Fruit fly (Drosophila melanogaster) whole organism, embryonic: ENCODE data around the gene CG10492.

Experiments used
- Atf3 ChIP-seq: fragments of 200-800 bp; sonication (Bioruptor generic); optimal IDR thresholded peaks from 3 replicates; lab custom pipeline; 2016; ENCODE audit warnings: missing biosample characterization, missing genetic modification characterization
- Atf6 ChIP-seq: fragments of 200-800 bp; sonication (Bioruptor generic); IDR thresholded peaks from 2 replicates; pipeline ENCODE4 v1.3.6; 2022; ENCODE audit warnings: missing biosample characterization, missing genetic modification characterization
- Bdp1 ChIP-seq: fragments of 200-800 bp; sonication (Bioruptor generic); optimal IDR thresholded peaks from 3 replicates; lab custom pipeline; 2016; ENCODE audit warnings: missing biosample characterization, missing genetic modification characterization
- CG10321 ChIP-seq: fragments of 200-800 bp; sonication (Bioruptor generic); IDR thresholded peaks from 2 replicates; pipeline ENCODE4 v1.3.6; 2022; ENCODE audit warnings: missing biosample characterization, missing genetic modification characterization
- CG11093 ChIP-seq: fragments of 200-800 bp; sonication (Bioruptor generic); IDR thresholded peaks from 3 replicates; pipeline ENCODE4 v1.3.6; 2022; ENCODE audit warnings: missing biosample characterization, missing genetic modification characterization
- CG11504 ChIP-seq: fragments of 200-800 bp; sonication (Bioruptor generic); optimal IDR thresholded peaks from 3 replicates; lab custom pipeline; 2019; ENCODE audit warnings: missing biosample characterization, mild to moderate bottlenecking, missing genetic modification characterization, moderate library complexity
- CG11723 ChIP-seq: fragments of 200-800 bp; sonication (Bioruptor generic); optimal IDR thresholded peaks from 2 replicates; lab custom pipeline; 2017; ENCODE audit warnings: missing biosample characterization, mild to moderate bottlenecking, missing genetic modification characterization
- CG13775 ChIP-seq: fragments of 200-800 bp; sonication (Bioruptor generic); optimal IDR thresholded peaks from 3 replicates; lab custom pipeline; 2017; ENCODE audit warnings: missing biosample characterization, mild to moderate bottlenecking, missing genetic modification characterization
- CG14014 ChIP-seq: fragments of 200-800 bp; sonication (Bioruptor generic); IDR thresholded peaks from 2 replicates; pipeline ENCODE4 v1.3.6; 2022; ENCODE audit warnings: missing biosample characterization, missing genetic modification characterization
- CG1529 ChIP-seq: fragments of 200-800 bp; sonication (Bioruptor generic); optimal IDR thresholded peaks from 3 replicates; lab custom pipeline; 2018; ENCODE audit warnings: missing biosample characterization, missing genetic modification characterization
- CG1647 ChIP-seq: fragments of 200-800 bp; sonication (Bioruptor generic); optimal IDR thresholded peaks from 3 replicates; lab custom pipeline; 2016; ENCODE audit warnings: missing biosample characterization, missing genetic modification characterization
- CG17186 ChIP-seq: fragments of 200-800 bp; sonication (Bioruptor generic); optimal IDR thresholded peaks from 3 replicates; lab custom pipeline; 2017; ENCODE audit warnings: missing biosample characterization, missing genetic modification reagents, missing genetic modification characterization
- CG18476 ChIP-seq: fragments of 200-800 bp; sonication (Bioruptor generic); optimal IDR thresholded peaks from 2 replicates; lab custom pipeline; 2016; ENCODE audit warnings: missing biosample characterization, mild to moderate bottlenecking, missing genetic modification characterization
- CG2116 ChIP-seq: fragments of 200-800 bp; sonication (Bioruptor generic); optimal IDR thresholded peaks from 3 replicates; lab custom pipeline; 2018; ENCODE audit warnings: missing biosample characterization, mild to moderate bottlenecking, missing genetic modification characterization
- CG4328 ChIP-seq: fragments of 200-800 bp; sonication (Bioruptor generic); optimal IDR thresholded peaks from 3 replicates; lab custom pipeline; 2017; ENCODE audit warnings: missing biosample characterization, missing genetic modification reagents, missing genetic modification characterization
- CG4404 ChIP-seq: fragments of 200-800 bp; sonication (Bioruptor generic); IDR thresholded peaks from 2 replicates; pipeline ENCODE4 v1.3.6; 2022; ENCODE audit warnings: missing biosample characterization, missing genetic modification characterization
- CG4424 ChIP-seq: fragments of 200-800 bp; sonication (Bioruptor generic); optimal IDR thresholded peaks from 3 replicates; lab custom pipeline; 2016; ENCODE audit warnings: missing biosample characterization, missing genetic modification characterization
- CG4854 ChIP-seq: fragments of 200-800 bp; sonication (Bioruptor generic); optimal IDR thresholded peaks from 2 replicates; lab custom pipeline; 2016; ENCODE audit warnings: missing biosample characterization, missing genetic modification characterization, inconsistent platforms
- CG5245 ChIP-seq: fragments of 200-800 bp; sonication (Bioruptor generic); optimal IDR thresholded peaks from 3 replicates; lab custom pipeline; 2016; ENCODE audit warnings: missing biosample characterization, missing genetic modification characterization
- CG6272 ChIP-seq: fragments of 200-800 bp; sonication (Bioruptor generic); IDR thresholded peaks from 2 replicates; pipeline ENCODE4 v1.3.6; 2022; ENCODE audit warnings: missing biosample characterization, missing genetic modification characterization
- CG7271 ChIP-seq: fragments of 200-800 bp; sonication (Bioruptor generic); optimal IDR thresholded peaks from 2 replicates; lab custom pipeline; 2018; ENCODE audit warnings: missing biosample characterization, mild to moderate bottlenecking, missing genetic modification characterization, moderate library complexity
- CG7357 ChIP-seq: fragments of 200-800 bp; sonication (Bioruptor generic); IDR thresholded peaks from 3 replicates; pipeline ENCODE4 v1.3.6; 2022; ENCODE audit warnings: missing biosample characterization, missing genetic modification characterization
- CG7839 ChIP-seq: fragments of 200-800 bp; sonication (Bioruptor generic); optimal IDR thresholded peaks from 3 replicates; lab custom pipeline; 2018; ENCODE audit warnings: missing biosample characterization, mild to moderate bottlenecking, missing genetic modification characterization, moderate library complexity
- CG9215 ChIP-seq: fragments of 200-800 bp; sonication (Bioruptor generic); IDR thresholded peaks from 2 replicates; pipeline ENCODE4 v1.3.6; 2022; ENCODE audit warnings: missing biosample characterization, missing genetic modification characterization
- ERR ChIP-seq: fragments of 200-800 bp; sonication (Bioruptor generic); optimal IDR thresholded peaks from 2 replicates; lab custom pipeline; 2016; ENCODE audit warnings: missing biosample characterization, missing genetic modification characterization
- Fer1 ChIP-seq: fragments of 200-800 bp; sonication (Bioruptor generic); optimal IDR thresholded peaks from 2 replicates; lab custom pipeline; 2017; ENCODE audit warnings: missing biosample characterization, mild to moderate bottlenecking, missing genetic modification characterization
- Gsc ChIP-seq: fragments of 200-800 bp; sonication (Bioruptor generic); IDR thresholded peaks from 2 replicates; pipeline ENCODE4 v1.3.6; 2022; ENCODE audit warnings: missing biosample characterization, missing genetic modification characterization
- HLH4C ChIP-seq: fragments of 200-800 bp; sonication (Bioruptor generic); IDR thresholded peaks from 3 replicates; pipeline ENCODE4 v1.3.6; 2022; ENCODE audit warnings: missing biosample characterization, missing genetic modification characterization; ENCODE audit not compliant: partially characterized antibody
- HmgD ChIP-seq: fragments of 200-800 bp; sonication (Bioruptor generic); optimal IDR thresholded peaks from 3 replicates; lab custom pipeline; 2016; ENCODE audit warnings: missing biosample characterization, missing genetic modification characterization
- HmgZ ChIP-seq: fragments of 200-800 bp; sonication (Bioruptor generic); optimal IDR thresholded peaks from 2 replicates; lab custom pipeline; 2018; ENCODE audit warnings: missing biosample characterization, mild to moderate bottlenecking, missing genetic modification characterization
- Lhr ChIP-seq: fragments of 200-800 bp; sonication (Bioruptor generic); optimal IDR thresholded peaks from 3 replicates; lab custom pipeline; 2017; ENCODE audit warnings: mild to moderate bottlenecking, missing biosample characterization, missing genetic modification reagents, missing genetic modification characterization
- MBD-R2 ChIP-seq: fragments of 200-800 bp; sonication (Bioruptor generic); IDR thresholded peaks from 2 replicates; pipeline ENCODE4 v1.3.6; 2022; ENCODE audit warnings: missing biosample characterization, missing genetic modification characterization
- MESR4 ChIP-seq: fragments of 200-800 bp; sonication (Bioruptor generic); optimal IDR thresholded peaks from 2 replicates; lab custom pipeline; 2018; ENCODE audit warnings: missing biosample characterization, mild to moderate bottlenecking, missing genetic modification characterization, moderate library complexity
- Max ChIP-seq: fragments of 200-800 bp; sonication (Bioruptor generic); optimal IDR thresholded peaks from 2 replicates; lab custom pipeline; 2016; ENCODE audit warnings: missing biosample characterization, mild to moderate bottlenecking, missing genetic modification characterization
- Myb ChIP-seq: fragments of 200-800 bp; sonication (Bioruptor generic); optimal IDR thresholded peaks from 2 replicates; lab custom pipeline; 2016; ENCODE audit warnings: missing biosample characterization, missing genetic modification characterization
- NK7.1 ChIP-seq: fragments of 200-800 bp; sonication (Bioruptor generic); optimal IDR thresholded peaks from 3 replicates; lab custom pipeline; 2016; ENCODE audit warnings: missing biosample characterization, missing genetic modification characterization
- Optix ChIP-seq: fragments of 200-800 bp; sonication (Bioruptor generic); IDR thresholded peaks from 3 replicates; pipeline ENCODE4 v1.3.6; 2022; ENCODE audit warnings: missing biosample characterization, missing genetic modification characterization
- Stat92E ChIP-seq, 3 experiments: fragments of >200 bp in 2 of 3; fragments of 200-800 bp in 1 of 3; sonication (Bioruptor generic) in 1 of 3; optimal IDR thresholded peaks; 2 replicates each; lab custom pipeline; 2017 to 2019; ENCODE audit warnings: missing biosample characterization in 3 of 3, missing genetic modification characterization in 3 of 3, mild to moderate bottlenecking in 1 of 3, moderate library complexity in 1 of 3
- aop ChIP-seq: fragments of 200-800 bp; sonication (Bioruptor generic); IDR thresholded peaks from 2 replicates; pipeline ENCODE4 v1.3.6; 2022; ENCODE audit warnings: missing biosample characterization, missing genetic modification characterization
- dimm ChIP-seq: fragments of 200-800 bp; sonication (Bioruptor generic); IDR thresholded peaks from 2 replicates; pipeline ENCODE4 v1.3.6; 2022; ENCODE audit warnings: missing biosample characterization, missing genetic modification characterization
- en ChIP-seq: fragments of 200-800 bp; sonication (Bioruptor generic); optimal IDR thresholded peaks from 2 replicates; lab custom pipeline; 2016; ENCODE audit warnings: missing biosample characterization, missing genetic modification characterization
- esg ChIP-seq: fragments of 200-800 bp; sonication (Bioruptor generic); conservative IDR thresholded peaks from 2 replicates; pipeline ENCODE4 v1.3.6; 2022; ENCODE audit warnings: missing biosample characterization, missing genetic modification characterization
- ftz-f1 ChIP-seq: fragments of 200-800 bp; sonication (Bioruptor generic); optimal IDR thresholded peaks from 2 replicates; lab custom pipeline; 2016; ENCODE audit warnings: missing biosample characterization, missing genetic modification characterization
- kay ChIP-seq: fragments of 200-800 bp; sonication (Bioruptor generic); optimal IDR thresholded peaks from 2 replicates; lab custom pipeline; 2016; ENCODE audit warnings: missing biosample characterization, missing genetic modification characterization
- lola ChIP-seq, 3 experiments: fragments of >200 bp in 2 of 3; fragments of 200-800 bp in 1 of 3; sonication (Bioruptor generic) in 1 of 3; optimal IDR thresholded peaks; 2 replicates each; lab custom pipeline; 2017 to 2019; ENCODE audit warnings: missing biosample characterization in 3 of 3, missing genetic modification characterization in 3 of 3, mild to moderate bottlenecking in 1 of 3, moderate library complexity in 1 of 3
- lov ChIP-seq, 2 experiments: fragments of 200-800 bp in 1 of 2; fragments of >200 bp in 1 of 2; sonication (Bioruptor generic) in 1 of 2; IDR thresholded peaks in 1 of 2; optimal IDR thresholded peaks in 1 of 2; 2 replicates in 1 of 2; 3 replicates in 1 of 2; pipeline versions ENCODE4 v1.3.6 to Lab custom; 2017 to 2022; ENCODE audit warnings: missing biosample characterization in 1 of 2, missing genetic modification characterization in 1 of 2
- mam ChIP-seq: fragments of 200-800 bp; sonication (Bioruptor generic); optimal IDR thresholded peaks from 3 replicates; lab custom pipeline; 2016; ENCODE audit warnings: missing biosample characterization, missing genetic modification characterization
- sens-2 ChIP-seq: fragments of 200-800 bp; sonication (Bioruptor generic); IDR thresholded peaks from 2 replicates; pipeline ENCODE4 v1.3.6; 2022; ENCODE audit warnings: missing biosample characterization, missing genetic modification characterization
- slbo ChIP-seq: fragments of 200-800 bp; sonication (Bioruptor generic); IDR thresholded peaks from 2 replicates; pipeline ENCODE4 v1.3.6; 2022; ENCODE audit warnings: missing biosample characterization, missing genetic modification characterization
- vfl ChIP-seq: fragments of 200-800 bp; sonication (Bioruptor generic); optimal IDR thresholded peaks from 2 replicates; lab custom pipeline; 2016; ENCODE audit warnings: missing biosample characterization, missing genetic modification characterization

Gene CG10492

dm6 chr2L:19026491-19027197, 27.2 kb upstream of the CG10492 start (continued):
- TF ChIP-seq en (no peak), CG2116 (GFP tag; lab: Kevin White, UChicago) (no peak), CG13775 (peak; percentile 30), CG18476 (GFP tag; lab: Kevin White, UChicago) (peak; percentile 0), CG4404 (peak; percentile 32; the same call in 1 of the 2 replicates), HLH4C (GFP tag; lab: Robert Waterston, UW) (no peak), ERR (no peak), Max (no peak), CG4424 (GFP tag; lab: Kevin White, UChicago) (peak; percentile 27), CG17186 (GFP tag; lab: Kevin White, UChicago) (no peak), Bdp1 (GFP tag; lab: Kevin White, UChicago) (no peak), mam (peak; percentile 50), slbo (GFP tag; lab: Robert Waterston, UW) (peak; percentile 52; the same call in 1 of the 2 replicates), Stat92E (GFP tag; optimal IDR thresholded peaks at IDR 0.05; lab: Kevin White, UChicago) (no peak), CG11504 (tag; lab: Kevin White, UChicago) (peak; percentile 46), Atf3 (GFP tag; lab: Kevin White, UChicago) (no peak), Lhr (no peak), CG6272 (no peak), CG4854 (no peak), CG1529 (GFP tag; lab: Kevin White, UChicago) (no peak), lola (GFP tag; optimal IDR thresholded peaks at IDR 0.05; lab: Kevin White, UChicago) (no peak), CG14014 (peak; percentile 59), CG4328 (GFP tag; lab: Kevin White, UChicago) (peak; percentile 23), Fer1 (GFP tag; lab: Kevin White, UChicago) (peak; percentile 89), Atf6 (GFP tag; lab: Robert Waterston, UW) (no peak), HmgZ (tag; lab: Kevin White, UChicago) (peak; percentile 51), CG1647 (GFP tag; lab: Kevin White, UChicago) (no peak), lov (optimal IDR thresholded peaks at IDR 0.05; lab: Kevin White, UChicago) (no peak), lov (GFP tag; IDR thresholded peaks at IDR 0.05; lab: Robert Waterston, UW) (no peak), Optix (no peak; the same call in 2 of the 3 replicates), CG5245 (GFP tag; lab: Kevin White, UChicago) (no peak), sens-2 (GFP tag; lab: Robert Waterston, UW) (no peak), kay (no peak), vfl (no peak), aop (GFP tag; lab: Robert Waterston, UW) (no peak), CG7357 (GFP tag; lab: Robert Waterston, UW) (peak; percentile 43; the same call in 1 of the 3 replicates), Gsc (GFP tag; lab: Robert Waterston, UW) (no peak), ftz-f1 (GFP tag; lab: Kevin White, UChicago) (no peak), Myb (GFP tag; lab: Kevin White, UChicago) (no peak), CG7839 (tag; lab: Kevin White, UChicago) (peak; percentile 72), CG11093 (no peak), HmgD (GFP tag; lab: Kevin White, UChicago) (no peak), MESR4 (GFP tag; lab: Kevin White, UChicago) (no peak), dimm (no peak), CG11723 (GFP tag; lab: Kevin White, UChicago) (peak; percentile 41), CG9215 (GFP tag; lab: Robert Waterston, UW) (peak; percentile 46), CG10321 (GFP tag; lab: Robert Waterston, UW) (no peak), MBD-R2 (no peak), CG7271 (tag; lab: Kevin White, UChicago) (no peak), esg (GFP tag; lab: Robert Waterston, UW) (0 out of 2 replicates have a peak, but pooled peaks have one; percentile 17), NK7.1 (GFP tag; lab: Kevin White, UChicago) (no peak)
